Worm (Caenorhabditis elegans) whole organism, L3 larva: ENCODE data around the gene M03A1.8.

Experiments used
- daf-12 ChIP-seq: fragments of 150-350 bp; optimal IDR thresholded peaks from 2 replicates; lab custom pipeline; 2014; ENCODE audit warnings: missing biosample characterization, missing genetic modification reagents, missing genetic modification characterization
- elt-2 ChIP-seq: sonication (generic microtip); optimal IDR thresholded peaks from 2 replicates; lab custom pipeline; 2016; ENCODE audit warnings: missing genetic modification reagents, mild to moderate bottlenecking, missing genetic modification characterization, missing compliant biosample characterization
- fkh-10 ChIP-seq: sonication (generic microtip); optimal IDR thresholded peaks from 2 replicates; lab custom pipeline; 2017; ENCODE audit warnings: missing biosample characterization, missing genetic modification reagents, missing genetic modification characterization
- nhr-28 ChIP-seq: fragments of 150-350 bp; optimal IDR thresholded peaks from 2 replicates; lab custom pipeline; 2014; ENCODE audit warnings: missing biosample characterization, missing genetic modification characterization
- nhr-76 ChIP-seq: fragments of 150-350 bp; sonication (generic microtip); optimal IDR thresholded peaks from 5 replicates; lab custom pipeline; 2014; ENCODE audit warnings: missing biosample characterization, missing genetic modification characterization
- pha-4 ChIP-seq: fragments of 150-350 bp; optimal IDR thresholded peaks from 2 replicates; lab custom pipeline; 2014; ENCODE audit warnings: missing biosample characterization, missing genetic modification reagents, missing genetic modification characterization
- pqm-1 ChIP-seq: fragments of 150-350 bp; optimal IDR thresholded peaks from 2 replicates; lab custom pipeline; 2017; ENCODE audit warnings: missing biosample characterization, missing genetic modification characterization, inconsistent platforms

Gene M03A1.8

ce11 chrII:4604680-4605079, 44.5 kb downstream of the M03A1.8 start:
- TF ChIP-seq nhr-76 (tag; lab: Kevin White, UChicago) = no peak
- no peak for TF ChIP-seq pqm-1 (tag; lab: Kevin White, UChicago)
- TF ChIP-seq nhr-28 (tag; lab: Kevin White, UChicago) = no peak

ce11 chrII:4606687-4607297, 46.7 kb downstream of the M03A1.8 start:
- TF ChIP-seq fkh-10 (peak; percentile 87), elt-2 (peak; percentile 37), pha-4 (tag; lab: Kevin White, UChicago) (peak; percentile 79), pqm-1 (tag; lab: Kevin White, UChicago) (peak; percentile 40), daf-12 (tag; lab: Kevin White, UChicago) (no peak)

ce11 chrII:4608073-4608472, 47.9 kb downstream of the M03A1.8 start, which contains the start of gene F35D11.3:
F35D11.3 (plus strand) TSS chrII:4608372.
- TF ChIP-seq fkh-10 (peak; percentile 63), elt-2 (no peak)
